Worm (Caenorhabditis elegans): ENCODE results near the gene cyp-34A1.

- TF ChIP-seq ceh-39 (tag; optimal IDR thresholded peaks at IDR 0.05) (no peak), nhr-12 (tag; optimal IDR thresholded peaks at IDR 0.05) (no peak), hlh-1 (tag; optimal IDR thresholded peaks at IDR 0.05) (no peak), pha-4 (tag; optimal IDR thresholded peaks at IDR 0.05) (no peak), sem-2 (GFP tag; optimal IDR thresholded peaks at IDR 0.05) (no peak), unc-39 (tag; optimal IDR thresholded peaks at IDR 0.05) (no peak), elt-3 (tag; optimal IDR thresholded peaks at IDR 0.05) (no peak), nhr-76 (tag; optimal IDR thresholded peaks at IDR 0.05) (no peak), nhr-237 (tag; optimal IDR thresholded peaks at IDR 0.05) (no peak), nhr-28 (tag; optimal IDR thresholded peaks at IDR 0.05) (no peak), snpc-4 (tag; optimal IDR thresholded peaks at IDR 0.05) (no peak), lsy-2 (tag; optimal IDR thresholded peaks at IDR 0.05) (no peak)
Measured at ce11 chrV:15337405-15337804, 49.6 kb upstream of the cyp-34A1 start, which contains the start of gene wrt-7.
